Worm (Caenorhabditis elegans): Measurements from ENCODE around the gene CC8.3.

DNA sequence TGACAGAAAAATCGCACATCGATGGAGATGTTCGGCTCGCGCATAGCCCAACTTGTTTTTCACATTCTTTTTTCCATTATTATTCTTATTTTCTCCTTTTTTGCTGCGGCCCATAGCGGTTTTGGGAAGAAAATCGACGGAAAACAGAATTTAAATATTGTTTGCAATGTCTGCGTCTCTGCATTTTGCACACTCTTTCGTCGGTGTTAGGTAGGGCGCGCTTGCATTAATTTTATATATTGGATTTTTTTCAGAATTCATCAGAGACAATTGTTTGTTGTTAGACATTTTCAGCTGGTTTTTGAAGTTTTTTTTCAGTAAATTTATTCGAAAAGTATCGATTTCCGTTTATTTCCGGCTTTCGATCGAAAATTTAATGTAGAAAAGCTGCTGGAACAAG, 43.0 kb downstream of the CC8.3 start, which contains the start of gene Y37E11B.6:
- TF ChIP-seq ama-1 (optimal IDR thresholded peaks at IDR 0.05) (no peak), flt-1 (GFP tag; IDR thresholded peaks at IDR 0.05) (no peak), B0310.2 (tag; optimal IDR thresholded peaks at IDR 0.05) (no peak), ceh-13 (GFP tag; optimal IDR thresholded peaks at IDR 0.05) (no peak), hmg-4 (GFP tag; optimal IDR thresholded peaks at IDR 0.05) (no peak), tbx-11 (GFP tag; IDR thresholded peaks at IDR 0.05) (no peak), tbx-37 (GFP tag; conservative IDR thresholded peaks at IDR 0.05) (no peak), sea-1 (GFP tag; conservative IDR thresholded peaks at IDR 0.05) (no peak), aly-1 (tag; optimal IDR thresholded peaks at IDR 0.05) (no peak), scrt-1 (GFP tag; IDR thresholded peaks at IDR 0.05) (no peak), hmbx-1 (tag; optimal IDR thresholded peaks at IDR 0.05) (no peak), hnd-1 (tag; optimal IDR thresholded peaks at IDR 0.05) (no peak), pes-1 (GFP tag; IDR thresholded peaks at IDR 0.05) (no peak), ets-7 (tag; optimal IDR thresholded peaks at IDR 0.05) (no peak)
